Fruit fly (Drosophila melanogaster) ovary, adult (tissue): Measurements from ENCODE around the gene RpS28-like.
A peak's percentile ranks its signal among the peaks of the same experiment; 100 is the strongest.

ENCODE experiments used
- CG17801 ChIP-seq: fragments of 200-800 bp; optimal IDR thresholded peaks from 2 replicates; lab custom pipeline; 2019; ENCODE audit warnings: missing biosample characterization, mild to moderate bottlenecking, missing genetic modification characterization, moderate library complexity; ENCODE audit not compliant: partially characterized antibody

The RpS28-like gene

dm6 chr2L:9436504-9436903 lies at the start of gene RpS28-like:
Gene RpS28-like, plus strand, starts transcription at chr2L:9436804.
- no peak for TF ChIP-seq CG17801 (GFP tag; lab: Kevin White, UChicago)

dm6 chr2L:9387240-9387672 lies 49.3 kb upstream of the RpS28-like start, which contains the start of gene Aldh:
Gene Aldh, plus strand, starts transcription at chr2L:9387389.
- peak; percentile 81 for TF ChIP-seq CG17801 (GFP tag; lab: Kevin White, UChicago)

dm6 chr2L:9388013-9388605 lies 48.5 kb upstream of the RpS28-like start:
- TF ChIP-seq CG17801 (GFP tag; lab: Kevin White, UChicago): peak; percentile 80

- TF ChIP-seq CG17801 (GFP tag; lab: Kevin White, UChicago): no peak
Observed at dm6 chr2L:9388924-9389765, 47.5 kb upstream of the RpS28-like start.

dm6 chr2L:9396396-9396795 lies 40.2 kb upstream of the RpS28-like start:
- TF ChIP-seq CG17801 (GFP tag; lab: Kevin White, UChicago): no peak

- no peak for TF ChIP-seq CG17801 (GFP tag; lab: Kevin White, UChicago)
Observed at dm6 chr2L:9397888-9398287, 38.7 kb upstream of the RpS28-like start, which contains the start of gene CG4438. Gene CG4438, minus strand, starts transcription at chr2L:9397988.

dm6 chr2L:9400153-9400552 lies 36.5 kb upstream of the RpS28-like start:
- no peak for TF ChIP-seq CG17801 (GFP tag; lab: Kevin White, UChicago)

- no peak for TF ChIP-seq CG17801 (GFP tag; lab: Kevin White, UChicago)
Observed at dm6 chr2L:9415053-9415452, 21.6 kb upstream of the RpS28-like start, which contains the start of gene Shawl. Gene Shawl, minus strand, starts transcription at chr2L:9415156.

- no peak for TF ChIP-seq CG17801 (GFP tag; lab: Kevin White, UChicago)
Observed at dm6 chr2L:9416244-9416758, 20.3 kb upstream of the RpS28-like start, which contains the start of gene Mco1. Gene Mco1, plus strand, starts transcription at chr2L:9416588.

dm6 chr2L:9420660-9421059 lies 15.9 kb upstream of the RpS28-like start:
- no peak for TF ChIP-seq CG17801 (GFP tag; lab: Kevin White, UChicago)

- no peak for TF ChIP-seq CG17801 (GFP tag; lab: Kevin White, UChicago)
Observed at dm6 chr2L:9421312-9421711, 15.3 kb upstream of the RpS28-like start.

dm6 chr2L:9424193-9424592 lies 12.4 kb upstream of the RpS28-like start:
- TF ChIP-seq CG17801 (GFP tag; lab: Kevin White, UChicago): no peak

dm6 chr2L:9426534-9426933 lies 10.1 kb upstream of the RpS28-like start, which contains the start of gene Fbp2:
Gene Fbp2, plus strand, starts transcription at chr2L:9426784.
- no peak for TF ChIP-seq CG17801 (GFP tag; lab: Kevin White, UChicago)

- no peak for TF ChIP-seq CG17801 (GFP tag; lab: Kevin White, UChicago)
Observed at dm6 chr2L:9427570-9427969, 9.0 kb upstream of the RpS28-like start, which contains the start of gene CG42847. Gene CG42847, plus strand, starts transcription at chr2L:9427870.

- TF ChIP-seq CG17801 (GFP tag; lab: Kevin White, UChicago): peak; percentile 85
Observed at dm6 chr2L:9430992-9431602, 5.5 kb upstream of the RpS28-like start, which contains the start of the genes FucTB and scat. Gene FucTB, minus strand, starts transcription at chr2L:9431052. Gene scat, plus strand, starts transcription at chr2L:9431405.
